Worm (Caenorhabditis elegans) whole organism, L3 larva: ENCODE results near the gene memi-2.

Experiments
- mdl-1 ChIP-seq: fragments of 150-350 bp; optimal IDR thresholded peaks from 2 replicates; lab custom pipeline; 2014; ENCODE audit warnings: missing biosample characterization, missing genetic modification characterization
- sea-2 ChIP-seq: fragments of 150-350 bp; sonication (generic microtip); optimal IDR thresholded peaks from 4 replicates; lab custom pipeline; 2014; ENCODE audit warnings: missing biosample characterization, missing genetic modification reagents, missing genetic modification characterization
- skn-1 ChIP-seq: fragments of 150-350 bp; optimal IDR thresholded peaks from 2 replicates; lab custom pipeline; 2014; ENCODE audit warnings: missing biosample characterization, missing genetic modification characterization
- unc-39 ChIP-seq: sonication (generic microtip); optimal IDR thresholded peaks from 4 replicates; lab custom pipeline; 2017; ENCODE audit warnings: missing biosample characterization, missing genetic modification characterization

ce11 chrIV:13377716-13378115, 22.6 kb downstream of the memi-2 start, which contains the start of gene mau-8:
- no peak for TF ChIP-seq sea-2 (GFP tag; lab: Kevin White, UChicago)
- TF ChIP-seq skn-1: no peak
- no peak for TF ChIP-seq unc-39 (tag; lab: Kevin White, UChicago)
- TF ChIP-seq mdl-1 (tag; lab: Kevin White, UChicago): no peak
